Fruit fly (Drosophila melanogaster) whole organism, embryonic: ENCODE data around the gene Mks1.

Source experiments
- BEAF-32 ChIP-seq: fragments of 200-800 bp; sonication (Bioruptor generic); optimal IDR thresholded peaks from 3 replicates; lab custom pipeline; 2017; ENCODE audit warnings: missing biosample characterization, missing genetic modification characterization, mild to moderate bottlenecking, moderate library complexity, missing genetic modification reagents
- CG10274 ChIP-seq: fragments of 200-800 bp; sonication (Bioruptor generic); optimal IDR thresholded peaks from 3 replicates; lab custom pipeline; 2017; ENCODE audit warnings: missing biosample characterization, mild to moderate bottlenecking, missing genetic modification characterization
- CG10462 ChIP-seq: fragments of 200-800 bp; sonication (Bioruptor generic); optimal IDR thresholded peaks from 2 replicates; lab custom pipeline; 2016; ENCODE audit warnings: missing biosample characterization, missing genetic modification characterization
- CG10979 ChIP-seq: fragments of 200-800 bp; sonication (Bioruptor generic); optimal IDR thresholded peaks from 2 replicates; lab custom pipeline; 2018; ENCODE audit warnings: missing biosample characterization, mild to moderate bottlenecking, missing genetic modification characterization, moderate library complexity
- CG11696 ChIP-seq: fragments of 200-800 bp; sonication (Bioruptor generic); IDR thresholded peaks from 2 replicates; pipeline ENCODE4 v1.3.6; 2022; ENCODE audit warnings: missing biosample characterization, missing genetic modification characterization
- CG13624 ChIP-seq: fragments of 200-800 bp; sonication (Bioruptor generic); optimal IDR thresholded peaks from 2 replicates; lab custom pipeline; 2016; ENCODE audit warnings: missing biosample characterization, missing genetic modification characterization
- CG14860 ChIP-seq: fragments of 200-800 bp; sonication (Bioruptor generic); IDR thresholded peaks from 3 replicates; pipeline ENCODE4 v1.3.6; 2022; ENCODE audit warnings: missing biosample characterization, missing genetic modification characterization; ENCODE audit not compliant: partially characterized antibody
- CG15011 ChIP-seq: fragments of 200-800 bp; sonication (Bioruptor generic); optimal IDR thresholded peaks from 3 replicates; lab custom pipeline; 2018; ENCODE audit warnings: missing biosample characterization, mild to moderate bottlenecking, missing genetic modification characterization
- CG15269 ChIP-seq: fragments of 200-800 bp; sonication (Bioruptor generic); optimal IDR thresholded peaks from 2 replicates; lab custom pipeline; 2018; ENCODE audit warnings: missing biosample characterization, mild to moderate bottlenecking, missing genetic modification characterization, moderate library complexity
- CG1603 ChIP-seq: fragments of 200-800 bp; sonication (Bioruptor generic); optimal IDR thresholded peaks from 2 replicates; lab custom pipeline; 2019; ENCODE audit warnings: missing biosample characterization, mild to moderate bottlenecking, missing genetic modification characterization, moderate library complexity
- CG17328 ChIP-seq: fragments of 200-800 bp; sonication (Bioruptor generic); IDR thresholded peaks from 2 replicates; pipeline ENCODE4 v1.3.6; 2022; ENCODE audit warnings: missing biosample characterization, missing genetic modification characterization
- CG18476 ChIP-seq: fragments of 200-800 bp; sonication (Bioruptor generic); optimal IDR thresholded peaks from 2 replicates; lab custom pipeline; 2016; ENCODE audit warnings: missing biosample characterization, mild to moderate bottlenecking, missing genetic modification characterization
- CG2120 ChIP-seq: fragments of 200-800 bp; sonication (Bioruptor generic); optimal IDR thresholded peaks from 3 replicates; lab custom pipeline; 2016; ENCODE audit warnings: missing biosample characterization, missing genetic modification characterization
- CG32532 ChIP-seq: fragments of 200-800 bp; sonication (Bioruptor generic); IDR thresholded peaks from 2 replicates; pipeline ENCODE4 v1.3.6; 2022; ENCODE audit warnings: missing biosample characterization, missing genetic modification characterization
- CG34422 ChIP-seq: fragments of 200-800 bp; sonication (Bioruptor generic); IDR thresholded peaks from 3 replicates; pipeline ENCODE4 v1.3.6; 2022; ENCODE audit warnings: missing biosample characterization, missing genetic modification characterization
- CG3838 ChIP-seq: fragments of 200-800 bp; sonication (Bioruptor generic); optimal IDR thresholded peaks from 3 replicates; lab custom pipeline; 2016; ENCODE audit warnings: missing biosample characterization, missing genetic modification characterization
- CG5180 ChIP-seq: fragments of 200-800 bp; sonication (Bioruptor generic); optimal IDR thresholded peaks from 3 replicates; lab custom pipeline; 2017; ENCODE audit warnings: missing biosample characterization, missing genetic modification characterization, mild to moderate bottlenecking, moderate library complexity, missing genetic modification reagents
- CG9727 ChIP-seq: fragments of 200-800 bp; sonication (Bioruptor generic); optimal IDR thresholded peaks from 3 replicates; lab custom pipeline; 2017; ENCODE audit warnings: missing biosample characterization, mild to moderate bottlenecking, missing genetic modification characterization
- CG9876 ChIP-seq: fragments of 200-800 bp; sonication (Bioruptor generic); optimal IDR thresholded peaks from 2 replicates; lab custom pipeline; 2016; ENCODE audit warnings: missing biosample characterization, missing genetic modification characterization
- CG9932 ChIP-seq: fragments of 200-800 bp; sonication (Bioruptor generic); IDR thresholded peaks from 2 replicates; pipeline ENCODE4 v1.3.6; 2022; ENCODE audit warnings: missing biosample characterization, missing genetic modification characterization
- CHES-1-like ChIP-seq: fragments of 200-800 bp; sonication (Bioruptor generic); optimal IDR thresholded peaks from 2 replicates; lab custom pipeline; 2016; ENCODE audit warnings: missing biosample characterization, missing genetic modification characterization
- D19A ChIP-seq: fragments of 200-800 bp; optimal IDR thresholded peaks from 3 replicates; lab custom pipeline; 2019; ENCODE audit warnings: missing biosample characterization, mild to moderate bottlenecking, missing genetic modification characterization, moderate library complexity
- Dref ChIP-seq: fragments of 200-800 bp; sonication (Bioruptor generic); IDR thresholded peaks from 2 replicates; pipeline ENCODE4 v1.3.6; 2022; ENCODE audit warnings: missing biosample characterization, missing genetic modification characterization
- HHEX ChIP-seq: fragments of 200-800 bp; sonication (Bioruptor generic); optimal IDR thresholded peaks from 3 replicates; lab custom pipeline; 2017; ENCODE audit warnings: missing biosample characterization, mild to moderate bottlenecking, missing genetic modification characterization, missing genetic modification reagents
- HmgZ ChIP-seq: fragments of 200-800 bp; sonication (Bioruptor generic); optimal IDR thresholded peaks from 2 replicates; lab custom pipeline; 2018; ENCODE audit warnings: missing biosample characterization, mild to moderate bottlenecking, missing genetic modification characterization
- Hr78 ChIP-seq, 2 experiments: fragments of 200-800 bp in 1 of 2; fragments of >200 bp in 1 of 2; sonication (Bioruptor generic) in 1 of 2; optimal IDR thresholded peaks; 2 replicates each; lab custom pipeline; 2017 to 2019; ENCODE audit warnings: missing biosample characterization in 2 of 2, missing genetic modification characterization in 2 of 2, mild to moderate bottlenecking in 1 of 2, moderate library complexity in 1 of 2
- Lim3 ChIP-seq: fragments of 200-800 bp; sonication (Bioruptor generic); IDR thresholded peaks from 2 replicates; pipeline ENCODE4 v1.3.6; 2022; ENCODE audit warnings: missing biosample characterization, missing genetic modification characterization
- Stat92E ChIP-seq, 3 experiments: fragments of >200 bp in 2 of 3; fragments of 200-800 bp in 1 of 3; sonication (Bioruptor generic) in 1 of 3; optimal IDR thresholded peaks; 2 replicates each; lab custom pipeline; 2017 to 2019; ENCODE audit warnings: missing biosample characterization in 3 of 3, missing genetic modification characterization in 3 of 3, mild to moderate bottlenecking in 1 of 3, moderate library complexity in 1 of 3
- Tbp ChIP-seq: fragments of >200 bp; optimal IDR thresholded peaks from 2 replicates; lab custom pipeline; 2018; ENCODE audit warnings: missing biosample characterization, missing genetic modification characterization
- bcd ChIP-seq: fragments of 200-800 bp; sonication (Bioruptor generic); optimal IDR thresholded peaks from 2 replicates; lab custom pipeline; 2017; ENCODE audit warnings: missing biosample characterization, mild to moderate bottlenecking, missing genetic modification characterization
- br ChIP-seq: fragments of >200 bp; optimal IDR thresholded peaks from 2 replicates; lab custom pipeline; 2017
- cad ChIP-seq: fragments of >200 bp; optimal IDR thresholded peaks from 2 replicates; lab custom pipeline; 2017; ENCODE audit warnings: missing biosample characterization, missing genetic modification characterization
- dan ChIP-seq: fragments of 200-800 bp; sonication (Bioruptor generic); IDR thresholded peaks from 2 replicates; pipeline ENCODE4 v1.3.6; 2022; ENCODE audit warnings: missing biosample characterization, missing genetic modification characterization
- disco-r ChIP-seq: fragments of 200-800 bp; sonication (Bioruptor generic); optimal IDR thresholded peaks from 2 replicates; lab custom pipeline; 2016; ENCODE audit warnings: missing biosample characterization, missing genetic modification characterization
- exex ChIP-seq: fragments of 200-800 bp; sonication (Bioruptor generic); optimal IDR thresholded peaks from 4 replicates; lab custom pipeline; 2018; ENCODE audit warnings: missing biosample characterization, mild to moderate bottlenecking, missing genetic modification characterization, moderate library complexity
- eyg ChIP-seq: fragments of 200-800 bp; sonication (Bioruptor generic); optimal IDR thresholded peaks from 3 replicates; lab custom pipeline; 2016; ENCODE audit warnings: missing biosample characterization, missing genetic modification characterization
- gce ChIP-seq: fragments of 200-800 bp; sonication (Bioruptor generic); IDR thresholded peaks from 3 replicates; pipeline ENCODE4 v1.3.6; 2022; ENCODE audit warnings: missing biosample characterization, missing genetic modification characterization
- hth ChIP-seq: fragments of >200 bp; optimal IDR thresholded peaks from 2 replicates; lab custom pipeline; 2017; ENCODE audit warnings: inconsistent platforms
- jing ChIP-seq: fragments of 200-800 bp; sonication (Bioruptor generic); optimal IDR thresholded peaks from 2 replicates; lab custom pipeline; 2018; ENCODE audit warnings: missing biosample characterization, mild to moderate bottlenecking, missing genetic modification characterization
- ken ChIP-seq: fragments of 200-800 bp; sonication (Bioruptor generic); IDR thresholded peaks from 3 replicates; pipeline ENCODE4 v1.3.6; 2022; ENCODE audit warnings: missing biosample characterization, missing genetic modification characterization
- peb ChIP-seq: fragments of 200-800 bp; sonication (Bioruptor generic); IDR thresholded peaks from 2 replicates; pipeline ENCODE4 v1.3.6; 2022; ENCODE audit warnings: missing biosample characterization, missing genetic modification characterization
- pho ChIP-seq: fragments of 200-800 bp; sonication (Bioruptor generic); optimal IDR thresholded peaks from 2 replicates; lab custom pipeline; 2016; ENCODE audit warnings: missing biosample characterization, missing genetic modification characterization
- pita ChIP-seq: fragments of 200-800 bp; sonication (Bioruptor generic); optimal IDR thresholded peaks from 2 replicates; lab custom pipeline; 2017; ENCODE audit warnings: missing biosample characterization, mild to moderate bottlenecking, missing genetic modification characterization
- stwl ChIP-seq: fragments of 200-800 bp; sonication (Bioruptor generic); optimal IDR thresholded peaks from 3 replicates; lab custom pipeline; 2018; ENCODE audit warnings: missing biosample characterization, mild to moderate bottlenecking, missing genetic modification characterization, moderate library complexity
- tll ChIP-seq, 2 experiments: fragments of 200-800 bp in 1 of 2; fragments of >200 bp in 1 of 2; sonication (Bioruptor generic) in 1 of 2; optimal IDR thresholded peaks; 2 replicates each; lab custom pipeline; 2017 to 2019; ENCODE audit warnings: missing biosample characterization in 2 of 2, missing genetic modification characterization in 2 of 2, mild to moderate bottlenecking in 1 of 2, moderate library complexity in 1 of 2
- toy ChIP-seq: fragments of 200-800 bp; sonication (Bioruptor generic); IDR thresholded peaks from 2 replicates; pipeline ENCODE4 v1.3.6; 2022; ENCODE audit warnings: missing biosample characterization, missing genetic modification characterization
- vnd ChIP-seq: fragments of 200-800 bp; sonication (Bioruptor generic); IDR thresholded peaks from 3 replicates; pipeline ENCODE4 v1.3.6; 2022; ENCODE audit warnings: missing biosample characterization, missing genetic modification characterization; ENCODE audit not compliant: partially characterized antibody

Mks1 gene

DNA sequence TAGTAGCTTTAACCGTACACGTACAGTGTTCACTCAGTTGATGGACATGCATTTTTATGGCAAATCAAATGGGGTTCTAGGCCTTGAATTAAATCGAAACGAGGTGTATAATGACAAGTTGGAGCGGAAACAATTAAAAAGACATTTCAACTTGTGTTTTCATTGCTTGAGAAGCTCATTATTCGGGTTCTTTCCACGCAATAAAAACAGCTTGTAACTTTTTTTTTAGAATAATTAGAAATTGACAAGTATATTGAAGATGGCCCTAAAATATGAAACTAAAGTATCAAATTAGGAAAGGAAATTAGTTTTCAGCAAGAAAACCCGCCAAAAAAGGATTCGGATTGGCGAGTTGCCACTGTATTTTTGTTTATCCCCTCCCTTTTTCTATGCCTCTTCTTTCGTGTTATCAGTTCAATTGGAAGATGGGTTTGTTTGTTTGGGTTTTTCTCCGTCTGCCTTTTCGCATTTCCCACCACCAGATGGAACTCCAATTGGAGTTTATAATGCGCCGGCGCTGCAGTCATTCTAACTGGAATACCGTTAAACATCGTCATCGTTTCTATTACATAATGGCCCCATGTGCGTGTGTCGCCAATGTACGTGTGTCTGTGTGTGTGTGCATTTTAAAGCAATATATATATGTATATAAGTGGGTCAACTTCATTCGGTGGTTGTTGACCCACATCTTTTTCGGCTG lies 29.7 kb downstream of the Mks1 start (continued):
- no peak for TF ChIP-seq HmgZ (tag; lab: Kevin White, UChicago)
- TF ChIP-seq CG2120 (GFP tag; lab: Kevin White, UChicago): peak; percentile 68
- TF ChIP-seq CG13624: peak; percentile 25
- peak; percentile 24; the same call in 1 of the 2 replicates for TF ChIP-seq CG32532 (GFP tag; lab: Robert Waterston, UW)
- TF ChIP-seq pita (GFP tag; lab: Kevin White, UChicago): no peak
- no peak for TF ChIP-seq peb (GFP tag; lab: Robert Waterston, UW)
- no peak for TF ChIP-seq BEAF-32
- TF ChIP-seq CG9932 (GFP tag; lab: Robert Waterston, UW): peak; percentile 30; the same call in 1 of the 2 replicates
- no peak for TF ChIP-seq Hr78 (GFP tag; optimal IDR thresholded peaks at IDR 0.05; lab: Kevin White, UChicago)
- no peak for TF ChIP-seq Lim3 (GFP tag; lab: Robert Waterston, UW)
- TF ChIP-seq CG34422 (GFP tag; lab: Robert Waterston, UW): no peak
- no peak for TF ChIP-seq CG3838 (GFP tag; lab: Kevin White, UChicago)
- TF ChIP-seq Dref (GFP tag; lab: Robert Waterston, UW): no peak
- TF ChIP-seq CG10462 (GFP tag; lab: Kevin White, UChicago): no peak
- no peak for TF ChIP-seq Stat92E (GFP tag; optimal IDR thresholded peaks at IDR 0.05; lab: Kevin White, UChicago)
- no peak for TF ChIP-seq CG17328 (GFP tag; lab: Robert Waterston, UW)
- no peak for TF ChIP-seq CG18476 (GFP tag; lab: Kevin White, UChicago)
- no peak for TF ChIP-seq stwl (tag; lab: Kevin White, UChicago)
- TF ChIP-seq CG11696 (GFP tag; lab: Robert Waterston, UW): no peak
- TF ChIP-seq CG15011 (GFP tag; lab: Kevin White, UChicago): peak; percentile 49
- peak; percentile 16 for TF ChIP-seq CG10274
- TF ChIP-seq tll (GFP tag; optimal IDR thresholded peaks at IDR 0.05; lab: Kevin White, UChicago): no peak
- no peak for TF ChIP-seq br (lab: Kevin White, UChicago)
- no peak for TF ChIP-seq ken (GFP tag; lab: Robert Waterston, UW)
- TF ChIP-seq Tbp (GFP tag; lab: Kevin White, UChicago): no peak
- peak; percentile 73 for TF ChIP-seq CG15269 (tag; lab: Kevin White, UChicago)
- peak; percentile 25 for TF ChIP-seq eyg (GFP tag; lab: Kevin White, UChicago)
- TF ChIP-seq pho (GFP tag; lab: Kevin White, UChicago): peak; percentile 31
- TF ChIP-seq dan (GFP tag; lab: Robert Waterston, UW): no peak
- TF ChIP-seq CG5180 (GFP tag; lab: Kevin White, UChicago): peak; percentile 29
- no peak for TF ChIP-seq jing
- peak; percentile 43 for TF ChIP-seq CG10979
- TF ChIP-seq cad: no peak
- peak; percentile 41 for TF ChIP-seq bcd (GFP tag; lab: Kevin White, UChicago)
- peak; percentile 63 for TF ChIP-seq CG9727 (GFP tag; lab: Kevin White, UChicago)
- TF ChIP-seq CG1603 (tag; lab: Kevin White, UChicago): no peak
- no peak for TF ChIP-seq toy (GFP tag; lab: Robert Waterston, UW)
- peak; percentile 47 for TF ChIP-seq D19A (tag; lab: Kevin White, UChicago)
- no peak for TF ChIP-seq CG9876
- TF ChIP-seq exex (tag; lab: Kevin White, UChicago): no peak
- TF ChIP-seq CHES-1-like (GFP tag; lab: Kevin White, UChicago): peak; percentile 32
- TF ChIP-seq HHEX: peak; percentile 55
- TF ChIP-seq disco-r (GFP tag; lab: Kevin White, UChicago): no peak
- no peak for TF ChIP-seq hth
- 0 out of 3 replicates have a peak, but pooled peaks have one; percentile 37 for TF ChIP-seq vnd
- no peak for TF ChIP-seq gce (GFP tag; lab: Robert Waterston, UW)
- TF ChIP-seq CG14860: no peak
